Fruit fly (Drosophila melanogaster): ENCODE results near the gene Skp2.

Gene Skp2

dm6 chr3R:4311067-4311723 is 26.3 kb downstream of the Skp2 start, which contains the start of gene Suv3 (continued):
- TF ChIP-seq Pdp1 (GFP tag; optimal IDR thresholded peaks at IDR 0.05) = peak in 1 of 2 experiments; percentile 98
- no peak for TF ChIP-seq gce (GFP tag; IDR thresholded peaks at IDR 0.05)
- TF ChIP-seq hth (optimal IDR thresholded peaks at IDR 0.05) = no peak
- TF ChIP-seq sens-2 (GFP tag; IDR thresholded peaks at IDR 0.05) = no peak
- no peak for TF ChIP-seq Sox102F (GFP tag; optimal IDR thresholded peaks at IDR 0.05)
- peak; percentile 62; the same call in 1 of the 2 replicates for TF ChIP-seq Rfx (GFP tag; IDR thresholded peaks at IDR 0.05)
- TF ChIP-seq CG9876 (GFP tag; optimal IDR thresholded peaks at IDR 0.05) = no peak
- no peak for TF ChIP-seq CG15073 (GFP tag; optimal IDR thresholded peaks at IDR 0.05)
- TF ChIP-seq CG3281 (GFP tag; optimal IDR thresholded peaks at IDR 0.05) = peak; percentile 7
- no peak for TF ChIP-seq tna (GFP tag; IDR thresholded peaks at IDR 0.05; ENCODE audit: partially characterized antibody)
- TF ChIP-seq twi (tag; optimal IDR thresholded peaks at IDR 0.05) = peak; percentile 64
- no peak; the same call in 1 of the 2 replicates for TF ChIP-seq lmd (GFP tag; IDR thresholded peaks at IDR 0.05)
- peak; percentile 47 for TF ChIP-seq CG1233 (GFP tag; optimal IDR thresholded peaks at IDR 0.05)
- no peak for TF ChIP-seq Lim3 (GFP tag; IDR thresholded peaks at IDR 0.05)
- TF ChIP-seq CG11093 (GFP tag; IDR thresholded peaks at IDR 0.05) = no peak
- no peak for TF ChIP-seq CG14860 (GFP tag; IDR thresholded peaks at IDR 0.05; ENCODE audit: partially characterized antibody)
- TF ChIP-seq ems (GFP tag; optimal IDR thresholded peaks at IDR 0.05) = no peak
- no peak for TF ChIP-seq CG11696 (GFP tag; IDR thresholded peaks at IDR 0.05)
- peak; percentile 5 for TF ChIP-seq trem (tag; optimal IDR thresholded peaks at IDR 0.05)
- peak; percentile 30; the same call in 1 of the 2 replicates for TF ChIP-seq esg (GFP tag; conservative IDR thresholded peaks at IDR 0.05)
- no peak for TF ChIP-seq croc (GFP tag; conservative IDR thresholded peaks at IDR 0.05)
- no peak for TF ChIP-seq CG18476 (GFP tag; optimal IDR thresholded peaks at IDR 0.05)
- no peak for TF ChIP-seq ara (GFP tag; IDR thresholded peaks at IDR 0.05)
- TF ChIP-seq CG10366 (GFP tag; IDR thresholded peaks at IDR 0.05) = 0 out of 2 replicates have a peak, but pooled peaks have one; percentile 27
- no peak for TF ChIP-seq CkIIα-i1 (GFP tag; IDR thresholded peaks at IDR 0.05)
- TF ChIP-seq CG7839 (tag; optimal IDR thresholded peaks at IDR 0.05) = peak; percentile 56
- TF ChIP-seq maf-S (GFP tag; optimal IDR thresholded peaks at IDR 0.05) = no peak
- no peak for TF ChIP-seq Dfd (GFP tag; optimal IDR thresholded peaks at IDR 0.05)
- TF ChIP-seq crc (GFP tag; optimal IDR thresholded peaks at IDR 0.05) = no peak
- no peak for TF ChIP-seq CG10959 (GFP tag; IDR thresholded peaks at IDR 0.05)
- TF ChIP-seq gcm2 (GFP tag; optimal IDR thresholded peaks at IDR 0.05) = no peak
- no peak for TF ChIP-seq CG31224 (GFP tag; IDR thresholded peaks at IDR 0.05)

DNA sequence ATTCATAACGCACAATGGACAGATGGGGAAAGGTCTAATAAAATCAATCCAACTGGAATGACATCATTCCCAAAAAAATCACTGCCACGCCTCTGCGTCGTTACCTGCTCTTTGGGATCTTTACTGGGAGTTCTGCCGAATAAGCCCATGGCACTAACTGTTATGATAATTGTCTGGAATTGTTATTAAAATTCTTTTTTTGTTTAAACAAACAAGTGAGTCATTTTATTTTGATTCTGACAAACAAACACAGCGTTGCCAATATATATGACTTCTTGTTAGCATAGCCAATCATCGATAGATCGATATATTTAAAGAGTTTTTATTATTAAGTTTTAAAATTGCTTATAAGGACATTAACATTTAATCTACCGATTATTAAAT is 26.8 kb downstream of the Skp2 start, which contains the start of gene Vps24:
Vps24 (minus strand) TSS at position 265 of the 384 bp plus-strand sequence.
- TF ChIP-seq CG4617 (GFP tag; optimal IDR thresholded peaks at IDR 0.05; ENCODE audit: borderline replicate concordance) (peak; percentile 29), fru (optimal IDR thresholded peaks at IDR 0.05) (no peak), amos (GFP tag; IDR thresholded peaks at IDR 0.05; ENCODE audit: partially characterized antibody) (peak; percentile 69), CG2129 (GFP tag; IDR thresholded peaks at IDR 0.05; ENCODE audit: partially characterized antibody) (peak; percentile 30; the same call in 1 of the 2 replicates), vnd (GFP tag; IDR thresholded peaks at IDR 0.05; ENCODE audit: partially characterized antibody) (peak; percentile 41; the same call in 1 of the 3 replicates), Opbp (GFP tag; IDR thresholded peaks at IDR 0.05; ENCODE audit: partially characterized antibody) (peak; percentile 20; the same call in 1 of the 3 replicates), sens (GFP tag) (peak; percentile 67), H2.0 (GFP tag; IDR thresholded peaks at IDR 0.05) (no peak), CG13287 (GFP tag; IDR thresholded peaks at IDR 0.05; ENCODE audit: partially characterized antibody) (peak; percentile 56), Elba2 (GFP tag; optimal IDR thresholded peaks at IDR 0.05) (peak; percentile 15), CG11695 (GFP tag; IDR thresholded peaks at IDR 0.05) (no peak), bigmax (GFP tag; optimal IDR thresholded peaks at IDR 0.05) (no peak), knrl (GFP tag; IDR thresholded peaks at IDR 0.05; ENCODE audit: partially characterized antibody) (peak; percentile 53; the same call in 2 of the 3 replicates), inv (GFP tag; IDR thresholded peaks at IDR 0.05; ENCODE audit: partially characterized antibody) (peak; percentile 45; the same call in 1 of the 2 replicates), Pdp1 (GFP tag; optimal IDR thresholded peaks at IDR 0.05) (peak in 1 of 2 experiments; percentile 10), Nf-YB (GFP tag; optimal IDR thresholded peaks at IDR 0.05) (no peak), CG34224 (GFP tag; IDR thresholded peaks at IDR 0.05; ENCODE audit: partially characterized antibody) (0 out of 3 replicates have a peak, but pooled peaks have one; percentile 21), bowl (GFP tag; IDR thresholded peaks at IDR 0.05) (no peak), CG6272 (GFP tag; IDR thresholded peaks at IDR 0.05) (no peak), MESR4 (GFP tag; optimal IDR thresholded peaks at IDR 0.05) (peak; percentile 82)
